Worm (Caenorhabditis elegans) whole organism, L2 larva: ENCODE measurements around the gene srw-118.
"Not testable (repeated sequence)": the region's sequence is repeated elsewhere in the genome, so short reads cannot be mapped to it uniquely, and the experiment has no call there.

Experiments
- C34F6.9 ChIP-seq: fragments of 150-350 bp; optimal IDR thresholded peaks from 2 replicates; lab custom pipeline; 2014; ENCODE audit warnings: missing biosample characterization, missing genetic modification characterization
- Y55F3AM.14 ChIP-seq: fragments of 200-800 bp; sonication (Bioruptor generic); optimal IDR thresholded peaks from 2 replicates; lab custom pipeline; 2018; ENCODE audit warnings: mild to moderate bottlenecking, missing genetic modification characterization, missing compliant biosample characterization
- alr-1 ChIP-seq: fragments of 150-350 bp; optimal IDR thresholded peaks from 2 replicates; lab custom pipeline; 2014; ENCODE audit warnings: missing biosample characterization, missing genetic modification characterization
- aly-2 ChIP-seq: fragments of 150-350 bp; optimal IDR thresholded peaks from 2 replicates; lab custom pipeline; 2014; ENCODE audit warnings: missing biosample characterization, missing genetic modification characterization
- ama-1 ChIP-seq: fragments of 150-350 bp; optimal IDR thresholded peaks from 2 replicates; lab custom pipeline; 2018; ENCODE audit warnings: inconsistent platforms
- blmp-1 ChIP-seq: sonication (generic microtip); optimal IDR thresholded peaks from 2 replicates; lab custom pipeline; 2017; ENCODE audit warnings: missing genetic modification characterization, mild to moderate bottlenecking, missing compliant biosample characterization, antibody characterized with exemption, moderate library complexity; ENCODE audit not compliant: insufficient read depth
- crh-2 ChIP-seq: sonication (generic microtip); optimal IDR thresholded peaks from 2 replicates; lab custom pipeline; 2017; ENCODE audit warnings: missing biosample characterization, missing genetic modification characterization
- dmd-4 ChIP-seq: sonication (generic microtip); optimal IDR thresholded peaks from 2 replicates; lab custom pipeline; 2017; ENCODE audit warnings: missing biosample characterization, missing genetic modification characterization
- egl-27 ChIP-seq: sonication (generic microtip); optimal IDR thresholded peaks from 3 replicates; lab custom pipeline; 2017; ENCODE audit warnings: missing biosample characterization, missing genetic modification reagents, missing genetic modification characterization
- elt-1 ChIP-seq: fragments of 150-350 bp; optimal IDR thresholded peaks from 2 replicates; lab custom pipeline; 2014; ENCODE audit warnings: missing biosample characterization, missing genetic modification characterization
- elt-3 ChIP-seq: sonication (generic microtip); optimal IDR thresholded peaks from 2 replicates; lab custom pipeline; 2017; ENCODE audit warnings: missing biosample characterization, missing genetic modification characterization
- fos-1 ChIP-seq: fragments of 150-350 bp; optimal IDR thresholded peaks from 2 replicates; lab custom pipeline; 2014; ENCODE audit warnings: missing biosample characterization, missing genetic modification characterization
- lin-13 ChIP-seq: fragments of 150-350 bp; optimal IDR thresholded peaks from 2 replicates; lab custom pipeline; 2014; ENCODE audit warnings: missing biosample characterization, missing genetic modification reagents, missing genetic modification characterization
- lin-39 ChIP-seq: fragments of 150-350 bp; optimal IDR thresholded peaks from 2 replicates; lab custom pipeline; 2014; ENCODE audit warnings: missing biosample characterization, missing genetic modification reagents, missing genetic modification characterization
- mbf-1 ChIP-seq: sonication (generic microtip); optimal IDR thresholded peaks from 2 replicates; lab custom pipeline; 2017; ENCODE audit warnings: missing biosample characterization, missing genetic modification characterization
- mdl-1 ChIP-seq, 2 experiments: fragments of 150-350 bp in 1 of 2; sonication (generic microtip) in 1 of 2; optimal IDR thresholded peaks; 2 replicates each; lab custom pipeline; 2017; ENCODE audit warnings: missing biosample characterization in 2 of 2, missing genetic modification characterization in 2 of 2
- nhr-12 ChIP-seq: fragments of 150-350 bp; optimal IDR thresholded peaks from 2 replicates; lab custom pipeline; 2014; ENCODE audit warnings: missing biosample characterization, missing genetic modification characterization
- nhr-129 ChIP-seq: fragments of 150-350 bp; optimal IDR thresholded peaks from 2 replicates; lab custom pipeline; 2014; ENCODE audit warnings: missing biosample characterization, missing genetic modification characterization
- nhr-21 ChIP-seq: fragments of 150-350 bp; optimal IDR thresholded peaks from 2 replicates; lab custom pipeline; 2014; ENCODE audit warnings: missing biosample characterization, missing genetic modification characterization
- nhr-25 ChIP-seq: fragments of 150-350 bp; sonication (generic microtip); optimal IDR thresholded peaks from 3 replicates; lab custom pipeline; 2014; ENCODE audit warnings: missing biosample characterization, missing genetic modification characterization
- nhr-77 ChIP-seq: fragments of 150-350 bp; optimal IDR thresholded peaks from 2 replicates; lab custom pipeline; 2014; ENCODE audit warnings: missing biosample characterization, missing genetic modification characterization
- peb-1 ChIP-seq: fragments of 150-350 bp; optimal IDR thresholded peaks from 2 replicates; lab custom pipeline; 2014; ENCODE audit warnings: missing biosample characterization, missing genetic modification characterization
- sma-9 ChIP-seq, 2 experiments: fragments of 150-350 bp in 1 of 2; sonication (generic microtip) in 1 of 2; optimal IDR thresholded peaks; 2 replicates each; lab custom pipeline; 2014 to 2016; ENCODE audit warnings: missing genetic modification characterization in 2 of 2, mild to moderate bottlenecking in 1 of 2, missing biosample characterization in 1 of 2, missing compliant biosample characterization in 1 of 2, missing genetic modification reagents in 1 of 2, moderate library complexity in 1 of 2
- snpc-4 ChIP-seq: fragments of 150-350 bp; optimal IDR thresholded peaks from 2 replicates; lab custom pipeline; 2014; ENCODE audit warnings: missing biosample characterization, missing genetic modification characterization
- unc-39 ChIP-seq: fragments of 150-350 bp; optimal IDR thresholded peaks from 2 replicates; lab custom pipeline; 2014; ENCODE audit warnings: missing biosample characterization, missing genetic modification characterization
- unc-62 ChIP-seq: fragments of 150-350 bp; optimal IDR thresholded peaks from 2 replicates; lab custom pipeline; 2014; ENCODE audit warnings: missing biosample characterization, missing genetic modification reagents, missing genetic modification characterization
- zag-1 ChIP-seq: fragments of 150-350 bp; optimal IDR thresholded peaks from 2 replicates; lab custom pipeline; 2014; ENCODE audit warnings: missing biosample characterization, missing genetic modification characterization
- ztf-1 ChIP-seq: fragments of 200-800 bp; sonication (Bioruptor generic); conservative IDR thresholded peaks from 2 replicates; pipeline ENCODE4 v1.3.6; 2022; ENCODE audit warnings: missing genetic modification characterization, missing compliant biosample characterization
- ztf-11 ChIP-seq: sonication (generic microtip); optimal IDR thresholded peaks from 2 replicates; lab custom pipeline; 2017; ENCODE audit warnings: missing biosample characterization, missing genetic modification characterization
- ztf-4 ChIP-seq: fragments of 150-350 bp; optimal IDR thresholded peaks from 2 replicates; lab custom pipeline; 2014; ENCODE audit warnings: missing biosample characterization, missing genetic modification characterization

The srw-118 gene

DNA sequence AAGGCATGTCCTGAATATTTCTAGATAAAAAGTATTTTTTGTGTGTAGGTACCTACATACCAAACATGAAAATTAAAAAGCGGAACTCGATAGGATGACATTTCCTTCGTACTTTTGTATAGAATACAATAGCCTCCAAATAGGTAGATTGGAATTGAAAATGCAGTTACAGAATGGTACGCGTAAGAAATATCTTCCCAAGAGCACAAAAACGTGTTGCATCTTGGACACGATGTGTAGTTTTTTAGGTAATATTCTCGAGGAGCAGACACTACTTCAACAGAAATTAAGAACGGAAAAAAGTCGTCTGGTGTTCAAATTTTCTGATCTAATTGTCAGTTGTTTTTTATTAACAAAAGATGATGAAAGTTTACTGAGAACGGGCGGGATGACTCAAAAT lies 7.5 kb upstream of the srw-118 start, which contains the start of gene srh-85:
TSS of gene srh-85 (minus strand) at position 101 of the 400 bp plus-strand sequence.
- no peak for TF ChIP-seq mbf-1 (tag; lab: Kevin White, UChicago)
- TF ChIP-seq ztf-1 (GFP tag; lab: Robert Waterston, UW), result no peak
- TF ChIP-seq elt-3 (tag; lab: Kevin White, UChicago), result no peak
- no peak for TF ChIP-seq C34F6.9 (tag; lab: Kevin White, UChicago)
- TF ChIP-seq nhr-77, result no peak
- TF ChIP-seq snpc-4 (tag; lab: Kevin White, UChicago), result no peak
- TF ChIP-seq nhr-12 (tag; lab: Kevin White, UChicago), result no peak
- TF ChIP-seq mdl-1 (tag; optimal IDR thresholded peaks at IDR 0.05; lab: Kevin White, UChicago), result no peak
- no peak for TF ChIP-seq unc-39 (tag; lab: Kevin White, UChicago)
- TF ChIP-seq nhr-21 (tag; lab: Kevin White, UChicago), result no peak
- TF ChIP-seq, all 48 proteins: peak for 0

ce11 chrV:2985309-2985708 lies 5.4 kb upstream of the srw-118 start, which contains the start of gene srw-139:
srw-139 (minus strand) TSS chrV:2985409.
- TF ChIP-seq unc-62 (GFP tag; lab: Kevin White, UChicago), result no peak
- no peak for TF ChIP-seq nhr-129 (tag; lab: Kevin White, UChicago)
- TF ChIP-seq alr-1 (tag; lab: Kevin White, UChicago), result no peak
- no peak for TF ChIP-seq unc-39 (tag; lab: Kevin White, UChicago)
- no peak for TF ChIP-seq crh-2 (tag; lab: Kevin White, UChicago)
- no peak for TF ChIP-seq lin-13
- TF ChIP-seq mdl-1 (tag; optimal IDR thresholded peaks at IDR 0.05; lab: Kevin White, UChicago), result no peak
- no peak for TF ChIP-seq fos-1 (tag; lab: Kevin White, UChicago)

ce11 chrV:2983351-2983750 lies 3.5 kb upstream of the srw-118 start, which contains the start of gene srw-117:
srw-117 (minus strand) TSS chrV:2983451.
- no peak for TF ChIP-seq egl-27 (tag; lab: Kevin White, UChicago)
- TF ChIP-seq elt-3 (tag; lab: Kevin White, UChicago), result no peak
- TF ChIP-seq ztf-4 (tag; lab: Kevin White, UChicago), result no peak
- no peak for TF ChIP-seq peb-1 (tag; lab: Kevin White, UChicago)
- TF ChIP-seq aly-2 (tag; lab: Kevin White, UChicago), result no peak

- TF ChIP-seq lin-39 (tag; lab: Kevin White, UChicago) (no peak), fos-1 (tag; lab: Kevin White, UChicago) (no peak), dmd-4 (tag; lab: Kevin White, UChicago) (no peak), aly-2 (tag; lab: Kevin White, UChicago) (no peak), ztf-11 (tag; lab: Kevin White, UChicago) (no peak), crh-2 (tag; lab: Kevin White, UChicago) (no peak), nhr-25 (tag; lab: Kevin White, UChicago) (no peak), nhr-12 (tag; lab: Kevin White, UChicago) (no peak), elt-1 (tag; lab: Kevin White, UChicago) (no peak), sma-9 (GFP tag; optimal IDR thresholded peaks at IDR 0.05; lab: Kevin White, UChicago) (no peak), sma-9 (tag; optimal IDR thresholded peaks at IDR 0.05; lab: Kevin White, UChicago) (no peak), ama-1 (no peak), blmp-1 (no peak), mbf-1 (tag; lab: Kevin White, UChicago) (no peak), zag-1 (no peak), unc-39 (tag; lab: Kevin White, UChicago) (no peak), snpc-4 (tag; lab: Kevin White, UChicago) (no peak), unc-62 (GFP tag; lab: Kevin White, UChicago) (no peak)
Measured at ce11 chrV:2976287-2976686, 3.6 kb downstream of the srw-118 start, which contains the start of gene srw-124. srw-124 (plus strand) TSS chrV:2976587.

DNA sequence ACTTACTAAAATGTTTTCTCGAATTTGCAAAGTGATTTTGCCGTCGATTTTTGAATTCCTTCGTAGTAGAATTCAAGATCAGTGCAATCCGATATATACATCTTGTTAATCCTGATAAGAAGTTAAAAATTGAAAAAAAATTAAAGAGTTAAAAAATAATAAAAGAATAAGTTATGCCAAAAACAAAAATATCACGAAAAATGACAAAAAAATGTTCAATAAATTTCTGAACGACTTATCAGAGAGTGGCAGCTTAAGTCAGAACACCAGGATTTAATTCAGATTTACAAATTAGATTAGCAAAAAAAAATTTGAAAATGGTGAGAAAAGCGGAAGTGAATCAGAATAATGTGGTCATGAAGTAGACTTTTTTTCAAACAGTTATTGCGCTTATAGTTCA lies 4.6 kb downstream of the srw-118 start, which contains the start of gene srw-123:
TSS of gene srw-123 (minus strand) at position 101 of the 400 bp plus-strand sequence.
- not testable (repeated sequence) for TF ChIP-seq Y55F3AM.14 (GFP tag; lab: Kevin White, UChicago); blmp-1; lin-13
